Fruit fly (Drosophila melanogaster) whole organism: ENCODE results near the gene CG13315.

Source experiments
- CG8478 ChIP-seq: fragments of >200 bp; optimal IDR thresholded peaks from 2 replicates; lab custom pipeline; 2018; ENCODE audit warnings: inconsistent platforms
- Dll ChIP-seq: fragments of >200 bp; optimal IDR thresholded peaks from 2 replicates; lab custom pipeline; 2017
- EcR ChIP-seq, 2 experiments: fragments of >200 bp; optimal IDR thresholded peaks; 2 replicates each; lab custom pipeline; 2017; ENCODE audit warnings: missing biosample characterization in 2 of 2, missing genetic modification characterization in 2 of 2, missing genetic modification reagents in 2 of 2
- pan ChIP-seq: fragments of >200 bp; optimal IDR thresholded peaks from 2 replicates; lab custom pipeline; 2017
- psq ChIP-seq: fragments of >200 bp; optimal IDR thresholded peaks from 2 replicates; lab custom pipeline; 2017
- usp ChIP-seq: fragments of >200 bp; optimal IDR thresholded peaks from 2 replicates; lab custom pipeline; 2017; ENCODE audit warnings: missing biosample characterization, missing genetic modification characterization, mixed read lengths

The CG13315 gene

dm6 chr3L:9096648-9097047 lies at the start of gene CG13315:
Gene CG13315 (plus strand): TSS chr3L:9096877.
- TF ChIP-seq psq (lab: Kevin White, UChicago) (no peak), usp (GFP tag; lab: Kevin White, UChicago) (no peak), pan (lab: Kevin White, UChicago) (no peak), Dll (no peak), EcR (GFP tag; optimal IDR thresholded peaks at IDR 0.05; lab: Kevin White, UChicago) (no peak), CG8478 (no peak)

- no peak for TF ChIP-seq EcR (GFP tag; optimal IDR thresholded peaks at IDR 0.05; lab: Kevin White, UChicago)
- TF ChIP-seq usp (GFP tag; lab: Kevin White, UChicago) = no peak
- no peak for TF ChIP-seq CG8478
- TF ChIP-seq psq (lab: Kevin White, UChicago) = no peak
- no peak for TF ChIP-seq pan (lab: Kevin White, UChicago)
- no peak for TF ChIP-seq Dll
Observed at dm6 chr3L:9047062-9047461, 49.6 kb upstream of the CG13315 start, which contains the start of gene Argk2. Gene Argk2 (plus strand): TSS chr3L:9047439.

dm6 chr3L:9050447-9051069 lies 46.1 kb upstream of the CG13315 start:
- TF ChIP-seq psq (lab: Kevin White, UChicago) (no peak), pan (lab: Kevin White, UChicago) (no peak), EcR (GFP tag; optimal IDR thresholded peaks at IDR 0.05; lab: Kevin White, UChicago) (no peak), CG8478 (no peak), Dll (no peak), usp (GFP tag; lab: Kevin White, UChicago) (no peak)

- TF ChIP-seq EcR (GFP tag; optimal IDR thresholded peaks at IDR 0.05; lab: Kevin White, UChicago) (no peak), usp (GFP tag; lab: Kevin White, UChicago) (no peak), CG8478 (no peak), psq (lab: Kevin White, UChicago) (no peak), Dll (no peak), pan (lab: Kevin White, UChicago) (no peak)
Observed at dm6 chr3L:9051830-9052259, 44.8 kb upstream of the CG13315 start.

- TF ChIP-seq psq (lab: Kevin White, UChicago) (no peak), CG8478 (no peak), EcR (GFP tag; optimal IDR thresholded peaks at IDR 0.05; lab: Kevin White, UChicago) (no peak), usp (GFP tag; lab: Kevin White, UChicago) (no peak), pan (lab: Kevin White, UChicago) (no peak), Dll (no peak)
Observed at dm6 chr3L:9052798-9053541, 43.7 kb upstream of the CG13315 start.

- TF ChIP-seq Dll (no peak), psq (lab: Kevin White, UChicago) (no peak), CG8478 (no peak), pan (lab: Kevin White, UChicago) (no peak), EcR (GFP tag; optimal IDR thresholded peaks at IDR 0.05; lab: Kevin White, UChicago) (no peak), usp (GFP tag; lab: Kevin White, UChicago) (no peak)
Observed at dm6 chr3L:9054239-9054638, 42.4 kb upstream of the CG13315 start.

dm6 chr3L:9054822-9055407 lies 41.8 kb upstream of the CG13315 start:
- TF ChIP-seq CG8478 (no peak), EcR (GFP tag; optimal IDR thresholded peaks at IDR 0.05; lab: Kevin White, UChicago) (no peak), psq (lab: Kevin White, UChicago) (no peak), Dll (no peak), pan (lab: Kevin White, UChicago) (no peak), usp (GFP tag; lab: Kevin White, UChicago) (no peak)

- TF ChIP-seq Dll (no peak), EcR (GFP tag; optimal IDR thresholded peaks at IDR 0.05; lab: Kevin White, UChicago) (peak; percentile 40 to 69)
Observed at dm6 chr3L:9055870-9056807, 40.5 kb upstream of the CG13315 start.

dm6 chr3L:9057429-9058088 lies 39.1 kb upstream of the CG13315 start:
- TF ChIP-seq CG8478 (no peak), psq (lab: Kevin White, UChicago) (no peak), pan (lab: Kevin White, UChicago) (no peak), Dll (no peak), usp (GFP tag; lab: Kevin White, UChicago) (no peak)

- TF ChIP-seq CG8478 (no peak), Dll (no peak)
Observed at dm6 chr3L:9059611-9060203, 37.0 kb upstream of the CG13315 start.

dm6 chr3L:9061449-9061848 lies 35.2 kb upstream of the CG13315 start:
- TF ChIP-seq EcR (GFP tag; optimal IDR thresholded peaks at IDR 0.05; lab: Kevin White, UChicago) (peak in 1 of 2 experiments; percentile 11), CG8478 (no peak)
